Fruit fly (Drosophila melanogaster) whole organism, embryonic: ENCODE results near the gene mRpL12.

Source experiments
- Atf3 ChIP-seq: fragments of 200-800 bp; sonication (Bioruptor generic); optimal IDR thresholded peaks from 3 replicates; lab custom pipeline; 2016; ENCODE audit warnings: missing biosample characterization, missing genetic modification characterization
- Awh ChIP-seq: fragments of 200-800 bp; sonication (Bioruptor generic); IDR thresholded peaks from 2 replicates; pipeline ENCODE4, ENCODE4 v1.3.6; 2022; ENCODE audit warnings: missing biosample characterization, missing genetic modification characterization
- CG10654 ChIP-seq: fragments of 200-800 bp; sonication (Bioruptor generic); optimal IDR thresholded peaks from 2 replicates; lab custom pipeline; 2016; ENCODE audit warnings: missing biosample characterization, missing genetic modification characterization
- CG10959 ChIP-seq: fragments of 200-800 bp; sonication (Bioruptor generic); IDR thresholded peaks from 2 replicates; pipeline ENCODE4 v1.3.6; 2022; ENCODE audit warnings: missing biosample characterization, missing genetic modification characterization
- CG12236 ChIP-seq: fragments of 200-800 bp; sonication (Bioruptor generic); optimal IDR thresholded peaks from 2 replicates; lab custom pipeline; 2016; ENCODE audit warnings: missing biosample characterization, missing genetic modification characterization
- CG12659 ChIP-seq: fragments of 200-800 bp; sonication (Bioruptor generic); optimal IDR thresholded peaks from 3 replicates; lab custom pipeline; 2017; ENCODE audit warnings: mild to moderate bottlenecking, missing biosample characterization, missing genetic modification reagents, missing genetic modification characterization
- CG14710 ChIP-seq: fragments of 200-800 bp; sonication (Bioruptor generic); optimal IDR thresholded peaks from 3 replicates; lab custom pipeline; 2019; ENCODE audit warnings: missing biosample characterization, mild to moderate bottlenecking, missing genetic modification characterization, moderate library complexity
- CG1603 ChIP-seq: fragments of 200-800 bp; sonication (Bioruptor generic); optimal IDR thresholded peaks from 2 replicates; lab custom pipeline; 2019; ENCODE audit warnings: missing biosample characterization, mild to moderate bottlenecking, missing genetic modification characterization, moderate library complexity
- CG17912 ChIP-seq: fragments of 200-800 bp; sonication (Bioruptor generic); optimal IDR thresholded peaks from 2 replicates; lab custom pipeline; 2018; ENCODE audit warnings: missing biosample characterization, mild to moderate bottlenecking, missing genetic modification characterization
- CG30020 ChIP-seq: fragments of 200-800 bp; optimal IDR thresholded peaks from 2 replicates; lab custom pipeline; 2019; ENCODE audit warnings: missing biosample characterization, mild to moderate bottlenecking, missing genetic modification characterization, moderate library complexity
- CG34422 ChIP-seq: fragments of 200-800 bp; sonication (Bioruptor generic); IDR thresholded peaks from 3 replicates; pipeline ENCODE4 v1.3.6; 2022; ENCODE audit warnings: missing biosample characterization, missing genetic modification characterization
- CG4854 ChIP-seq: fragments of 200-800 bp; sonication (Bioruptor generic); optimal IDR thresholded peaks from 2 replicates; lab custom pipeline; 2016; ENCODE audit warnings: missing biosample characterization, missing genetic modification characterization, inconsistent platforms
- CG6654 ChIP-seq: fragments of 200-800 bp; sonication (Bioruptor generic); optimal IDR thresholded peaks from 2 replicates; lab custom pipeline; 2017; ENCODE audit warnings: missing biosample characterization, mild to moderate bottlenecking, missing genetic modification characterization
- CG7271 ChIP-seq: fragments of 200-800 bp; sonication (Bioruptor generic); optimal IDR thresholded peaks from 2 replicates; lab custom pipeline; 2018; ENCODE audit warnings: missing biosample characterization, mild to moderate bottlenecking, missing genetic modification characterization, moderate library complexity
- CG7963 ChIP-seq: fragments of 200-800 bp; sonication (Bioruptor generic); IDR thresholded peaks from 3 replicates; pipeline ENCODE4 v1.3.6; 2022; ENCODE audit warnings: missing biosample characterization, missing genetic modification characterization; ENCODE audit not compliant: partially characterized antibody
- CG8281 ChIP-seq: fragments of 200-800 bp; sonication (Bioruptor generic); optimal IDR thresholded peaks from 2 replicates; lab custom pipeline; 2018; ENCODE audit warnings: missing biosample characterization, mild to moderate bottlenecking, missing genetic modification characterization, moderate library complexity
- CG8359 ChIP-seq: fragments of 200-800 bp; sonication (Bioruptor generic); optimal IDR thresholded peaks from 2 replicates; lab custom pipeline; 2017; ENCODE audit warnings: missing biosample characterization, mild to moderate bottlenecking, missing genetic modification characterization, borderline replicate concordance
- Camta ChIP-seq: fragments of 200-800 bp; sonication (Bioruptor generic); optimal IDR thresholded peaks from 2 replicates; lab custom pipeline; 2016; ENCODE audit warnings: missing biosample characterization, missing genetic modification characterization
- CkIIα-i1 ChIP-seq: fragments of 200-800 bp; sonication (Bioruptor generic); IDR thresholded peaks from 2 replicates; pipeline ENCODE4 v1.3.6; 2022; ENCODE audit warnings: missing biosample characterization, missing genetic modification characterization
- Doc2 ChIP-seq: fragments of 200-800 bp; sonication (Bioruptor generic); IDR thresholded peaks from 2 replicates; pipeline ENCODE4 v1.3.6; 2022; ENCODE audit warnings: missing biosample characterization, missing genetic modification characterization
- Elba2 ChIP-seq: fragments of 200-800 bp; sonication (Bioruptor generic); optimal IDR thresholded peaks from 3 replicates; lab custom pipeline; 2016; ENCODE audit warnings: missing biosample characterization, missing genetic modification characterization
- Ets65A ChIP-seq: fragments of 200-800 bp; sonication (Bioruptor generic); peaks from one replicate; lab custom pipeline; 2016; ENCODE audit warnings: missing biosample characterization, missing genetic modification characterization
- Gsc ChIP-seq: fragments of 200-800 bp; sonication (Bioruptor generic); IDR thresholded peaks from 2 replicates; pipeline ENCODE4 v1.3.6; 2022; ENCODE audit warnings: missing biosample characterization, missing genetic modification characterization
- Gug ChIP-seq: fragments of 200-800 bp; sonication (Bioruptor generic); IDR thresholded peaks from 4 replicates; pipeline ENCODE4 v1.3.6; 2022; ENCODE audit warnings: missing biosample characterization, missing genetic modification characterization
- HLHmδ ChIP-seq: fragments of 200-800 bp; sonication (Bioruptor generic); optimal IDR thresholded peaks from 2 replicates; lab custom pipeline; 2018; ENCODE audit warnings: missing biosample characterization, mild to moderate bottlenecking, missing genetic modification characterization, moderate library complexity
- Hsf ChIP-seq: fragments of 200-800 bp; sonication (Bioruptor generic); optimal IDR thresholded peaks from 3 replicates; lab custom pipeline; 2016; ENCODE audit warnings: missing biosample characterization, missing genetic modification characterization
- Med ChIP-seq: fragments of 200-800 bp; sonication (Bioruptor generic); peaks from one replicate; lab custom pipeline; 2016; ENCODE audit warnings: missing biosample characterization, missing genetic modification characterization, mild to moderate bottlenecking, inconsistent platforms, moderate library complexity
- Mrtf ChIP-seq: fragments of 200-800 bp; sonication (Bioruptor generic); IDR thresholded peaks from 3 replicates; pipeline ENCODE4 v1.3.6; 2022; ENCODE audit warnings: missing biosample characterization, missing genetic modification characterization
- NC2β ChIP-seq: fragments of 200-800 bp; sonication (Bioruptor generic); optimal IDR thresholded peaks from 2 replicates; lab custom pipeline; 2016; ENCODE audit warnings: missing biosample characterization, missing genetic modification characterization
- Scr ChIP-seq: fragments of 200-800 bp; sonication (Bioruptor generic); IDR thresholded peaks from 2 replicates; pipeline ENCODE4 v1.3.6; 2022; ENCODE audit warnings: missing biosample characterization, missing genetic modification characterization; ENCODE audit not compliant: partially characterized antibody
- Trl ChIP-seq, 3 experiments: fragments of >200 bp in 2 of 3; fragments of 200-800 bp in 1 of 3; sonication (Bioruptor generic) in 1 of 3; optimal IDR thresholded peaks; 2 replicates in 1 of 3; 3 replicates in 2 of 3; lab custom pipeline; 2016 to 2017; ENCODE audit warnings: missing biosample characterization in 1 of 3, missing genetic modification characterization in 1 of 3
- amos ChIP-seq: fragments of 200-800 bp; sonication (Bioruptor generic); IDR thresholded peaks from 2 replicates; pipeline ENCODE4 v1.3.6; 2022; ENCODE audit warnings: missing biosample characterization, missing genetic modification characterization; ENCODE audit not compliant: partially characterized antibody
- ara ChIP-seq: fragments of 200-800 bp; sonication (Bioruptor generic); IDR thresholded peaks from 2 replicates; pipeline ENCODE4 v1.3.6; 2022; ENCODE audit warnings: missing biosample characterization, missing genetic modification characterization
- az2 ChIP-seq: fragments of 200-800 bp; sonication (Bioruptor generic); optimal IDR thresholded peaks from 3 replicates; lab custom pipeline; 2016; ENCODE audit warnings: missing biosample characterization, missing genetic modification characterization
- bcd ChIP-seq: fragments of 200-800 bp; sonication (Bioruptor generic); optimal IDR thresholded peaks from 2 replicates; lab custom pipeline; 2017; ENCODE audit warnings: missing biosample characterization, mild to moderate bottlenecking, missing genetic modification characterization
- cg ChIP-seq: fragments of 200-800 bp; sonication (Bioruptor generic); optimal IDR thresholded peaks from 3 replicates; lab custom pipeline; 2019; ENCODE audit warnings: missing biosample characterization, mild to moderate bottlenecking, missing genetic modification characterization, moderate library complexity
- dati ChIP-seq: fragments of 200-800 bp; sonication (Bioruptor generic); IDR thresholded peaks from 2 replicates; pipeline ENCODE4 v1.3.6; 2022; ENCODE audit warnings: missing biosample characterization, missing genetic modification characterization
- dmrt11E ChIP-seq: fragments of 200-800 bp; sonication (Bioruptor generic); optimal IDR thresholded peaks from 3 replicates; lab custom pipeline; 2018; ENCODE audit warnings: missing biosample characterization, mild to moderate bottlenecking, missing genetic modification characterization, moderate library complexity
- dpn ChIP-seq, 2 experiments: fragments of 200-800 bp; sonication (Bioruptor generic); optimal IDR thresholded peaks; 3 replicates each; lab custom pipeline; 2016; ENCODE audit warnings: missing biosample characterization in 2 of 2, missing genetic modification characterization in 2 of 2
- dysf ChIP-seq: fragments of 200-800 bp; sonication (Bioruptor generic); IDR thresholded peaks from 3 replicates; pipeline ENCODE4 v1.3.6; 2022; ENCODE audit warnings: missing biosample characterization, missing genetic modification characterization
- gcm ChIP-seq: fragments of 200-800 bp; sonication (Bioruptor generic); optimal IDR thresholded peaks from 2 replicates; lab custom pipeline; 2019; ENCODE audit warnings: missing biosample characterization, mild to moderate bottlenecking, missing genetic modification characterization, moderate library complexity
- grn ChIP-seq: fragments of 200-800 bp; sonication (Bioruptor generic); optimal IDR thresholded peaks from 3 replicates; lab custom pipeline; 2017; ENCODE audit warnings: missing biosample characterization, missing genetic modification characterization
- gt ChIP-seq: fragments of 200-800 bp; sonication (Bioruptor generic); IDR thresholded peaks from 2 replicates; pipeline ENCODE4 v1.3.6; 2022; ENCODE audit warnings: missing biosample characterization, missing genetic modification characterization
- jigr1 ChIP-seq: fragments of 200-800 bp; sonication (Bioruptor generic); IDR thresholded peaks from 3 replicates; pipeline ENCODE4 v1.3.6; 2022; ENCODE audit warnings: missing biosample characterization, missing genetic modification characterization
- oc ChIP-seq: fragments of 200-800 bp; sonication (Bioruptor generic); optimal IDR thresholded peaks from 2 replicates; lab custom pipeline; 2018; ENCODE audit warnings: missing biosample characterization, mild to moderate bottlenecking, missing genetic modification characterization, moderate library complexity
- pfk ChIP-seq: fragments of 200-800 bp; sonication (Bioruptor generic); optimal IDR thresholded peaks from 2 replicates; lab custom pipeline; 2018; ENCODE audit warnings: missing biosample characterization, mild to moderate bottlenecking, missing genetic modification characterization, moderate library complexity
- sim ChIP-seq: fragments of 200-800 bp; sonication (Bioruptor generic); IDR thresholded peaks from 2 replicates; pipeline ENCODE4 v1.3.6; 2022; ENCODE audit warnings: missing biosample characterization, missing genetic modification characterization
- sr ChIP-seq: fragments of 200-800 bp; sonication (Bioruptor generic); IDR thresholded peaks from 3 replicates; pipeline ENCODE4 v1.3.6; 2022; ENCODE audit warnings: missing biosample characterization, missing genetic modification characterization
- stc ChIP-seq: fragments of 200-800 bp; sonication (Bioruptor generic); IDR thresholded peaks from 2 replicates; pipeline ENCODE4 v1.3.6; 2022; ENCODE audit warnings: missing biosample characterization, missing genetic modification characterization
- tin ChIP-seq: fragments of 200-800 bp; sonication (Bioruptor generic); optimal IDR thresholded peaks from 3 replicates; lab custom pipeline; 2016; ENCODE audit warnings: missing biosample characterization, missing genetic modification characterization
- vfl ChIP-seq: fragments of 200-800 bp; sonication (Bioruptor generic); optimal IDR thresholded peaks from 2 replicates; lab custom pipeline; 2016; ENCODE audit warnings: missing biosample characterization, missing genetic modification characterization
- zen2 ChIP-seq: fragments of 200-800 bp; sonication (Bioruptor generic); IDR thresholded peaks from 3 replicates; pipeline ENCODE4 v1.3.6; 2022; ENCODE audit warnings: missing biosample characterization, missing genetic modification characterization; ENCODE audit not compliant: partially characterized antibody

The mRpL12 gene

DNA sequence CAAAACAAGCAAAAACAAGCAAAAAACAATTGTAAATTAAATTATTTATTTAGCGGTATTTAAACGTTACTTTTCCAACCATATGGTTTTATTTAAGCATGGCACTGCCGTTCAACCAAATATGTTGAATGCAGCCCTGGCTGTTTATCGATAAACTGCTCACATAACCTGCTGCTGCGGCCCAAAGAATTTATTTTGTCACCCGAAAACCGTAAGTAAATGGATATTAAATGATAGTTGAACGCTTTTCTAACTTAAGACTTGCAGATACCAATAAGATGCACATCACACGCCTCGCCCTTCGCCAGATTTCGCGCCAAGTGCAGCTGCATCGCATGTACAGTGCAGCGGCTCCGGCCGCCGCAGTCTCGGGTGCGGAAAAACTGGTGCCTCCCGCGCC, at the start of gene mRpL12 (continued):
- TF ChIP-seq sim (GFP tag; lab: Robert Waterston, UW) (no peak), Scr (GFP tag; lab: Robert Waterston, UW) (peak; percentile 31; the same call in 1 of the 2 replicates), oc (no peak), Med (GFP tag; lab: Kevin White, UChicago) (peak; percentile 80), CG1603 (tag; lab: Kevin White, UChicago) (peak; percentile 54), Awh (GFP tag; lab: Robert Waterston, UW) (no peak), Ets65A (no peak), Atf3 (no peak), Hsf (GFP tag; lab: Kevin White, UChicago) (no peak), dati (GFP tag; lab: Robert Waterston, UW) (no peak), vfl (GFP tag; lab: Kevin White, UChicago) (no peak), tin (GFP tag; lab: Kevin White, UChicago) (no peak), CG10959 (GFP tag; lab: Robert Waterston, UW) (no peak), CG7271 (no peak), Gsc (GFP tag; lab: Robert Waterston, UW) (no peak), az2 (GFP tag; lab: Kevin White, UChicago) (no peak), stc (GFP tag; lab: Robert Waterston, UW) (no peak), CG6654 (GFP tag; lab: Kevin White, UChicago) (no peak), dysf (GFP tag; lab: Robert Waterston, UW) (no peak), HLHmδ (GFP tag; lab: Kevin White, UChicago) (no peak), Elba2 (GFP tag; lab: Kevin White, UChicago) (no peak), zen2 (GFP tag; lab: Robert Waterston, UW) (peak; percentile 55; the same call in 1 of the 3 replicates), CG4854 (GFP tag; lab: Kevin White, UChicago) (no peak), amos (GFP tag; lab: Robert Waterston, UW) (peak; percentile 25; the same call in 1 of the 2 replicates), NC2β (GFP tag; lab: Kevin White, UChicago) (no peak), Trl (optimal IDR thresholded peaks at IDR 0.05; lab: Kevin White, UChicago) (no peak), Trl (GFP tag; optimal IDR thresholded peaks at IDR 0.05; lab: Kevin White, UChicago) (no peak), dmrt11E (tag; lab: Kevin White, UChicago) (no peak), Mrtf (GFP tag; lab: Robert Waterston, UW) (no peak), dpn (GFP tag; optimal IDR thresholded peaks at IDR 0.05; lab: Kevin White, UChicago) (no peak), CG10654 (no peak), cg (GFP tag; lab: Kevin White, UChicago) (no peak), grn (GFP tag; lab: Kevin White, UChicago) (no peak), CG7963 (GFP tag; lab: Robert Waterston, UW) (peak; percentile 35; the same call in 1 of the 3 replicates), CkIIα-i1 (GFP tag; lab: Robert Waterston, UW) (no peak), CG12659 (GFP tag; lab: Kevin White, UChicago) (peak; percentile 7), CG34422 (no peak; the same call in 2 of the 3 replicates), sr (GFP tag; lab: Robert Waterston, UW) (no peak), gt (no peak), CG30020 (tag; lab: Kevin White, UChicago) (no peak), CG8281 (tag; lab: Kevin White, UChicago) (no peak), bcd (GFP tag; lab: Kevin White, UChicago) (no peak), CG12236 (GFP tag; lab: Kevin White, UChicago) (no peak), CG17912 (GFP tag; lab: Kevin White, UChicago) (no peak), Gug (GFP tag; lab: Robert Waterston, UW) (no peak), gcm (GFP tag; lab: Kevin White, UChicago) (no peak), jigr1 (GFP tag; lab: Robert Waterston, UW) (no peak), pfk (GFP tag; lab: Kevin White, UChicago) (no peak), Camta (GFP tag; lab: Kevin White, UChicago) (no peak), ara (GFP tag; lab: Robert Waterston, UW) (no peak), Doc2 (GFP tag; lab: Robert Waterston, UW) (no peak), CG8359 (GFP tag; lab: Kevin White, UChicago) (no peak), CG14710 (tag; lab: Kevin White, UChicago) (peak; percentile 15)
